Fruit fly (Drosophila melanogaster) whole organism, embryonic: ENCODE measurements around the gene CG34039.

Experiments
- CG10431 ChIP-seq: fragments of 200-800 bp; sonication (Bioruptor generic); optimal IDR thresholded peaks from 3 replicates; lab custom pipeline; 2018; ENCODE audit warnings: missing biosample characterization, mild to moderate bottlenecking, missing genetic modification characterization
- CG10543 ChIP-seq: fragments of 200-800 bp; sonication (Bioruptor generic); optimal IDR thresholded peaks from 3 replicates; lab custom pipeline; 2017; ENCODE audit warnings: missing biosample characterization, mild to moderate bottlenecking, missing genetic modification characterization, moderate library complexity
- CG11696 ChIP-seq: fragments of 200-800 bp; sonication (Bioruptor generic); IDR thresholded peaks from 2 replicates; pipeline ENCODE4 v1.3.6; 2022; ENCODE audit warnings: missing biosample characterization, missing genetic modification characterization
- CG12104 ChIP-seq: fragments of 200-800 bp; sonication (Bioruptor generic); optimal IDR thresholded peaks from 3 replicates; lab custom pipeline; 2016; ENCODE audit warnings: missing biosample characterization, missing genetic modification characterization
- CG13287 ChIP-seq: fragments of 200-800 bp; sonication (Bioruptor generic); IDR thresholded peaks from 2 replicates; pipeline ENCODE4 v1.3.6; 2022; ENCODE audit warnings: missing biosample characterization, missing genetic modification characterization; ENCODE audit not compliant: partially characterized antibody
- CG14050 ChIP-seq: fragments of 200-800 bp; sonication (Bioruptor generic); IDR thresholded peaks from 3 replicates; pipeline ENCODE4 v1.3.6; 2022; ENCODE audit warnings: missing biosample characterization, missing genetic modification characterization
- CG15514 ChIP-seq: fragments of 200-800 bp; sonication (Bioruptor generic); optimal IDR thresholded peaks from 3 replicates; lab custom pipeline; 2017; ENCODE audit warnings: missing biosample characterization, missing genetic modification characterization, mild to moderate bottlenecking, moderate library complexity, missing genetic modification reagents
- CG16863 ChIP-seq: fragments of 200-800 bp; sonication (Bioruptor generic); optimal IDR thresholded peaks from 3 replicates; lab custom pipeline; 2016; ENCODE audit warnings: missing biosample characterization, missing genetic modification characterization
- CG30020 ChIP-seq: fragments of 200-800 bp; optimal IDR thresholded peaks from 2 replicates; lab custom pipeline; 2019; ENCODE audit warnings: missing biosample characterization, mild to moderate bottlenecking, missing genetic modification characterization, moderate library complexity
- CG30431 ChIP-seq: fragments of 200-800 bp; sonication (Bioruptor generic); optimal IDR thresholded peaks from 2 replicates; lab custom pipeline; 2017; ENCODE audit warnings: missing biosample characterization, missing genetic modification characterization
- CG3163 ChIP-seq: fragments of 200-800 bp; sonication (Bioruptor generic); optimal IDR thresholded peaks from 3 replicates; lab custom pipeline; 2016; ENCODE audit warnings: missing biosample characterization, missing genetic modification characterization
- CG4404 ChIP-seq: fragments of 200-800 bp; sonication (Bioruptor generic); IDR thresholded peaks from 2 replicates; pipeline ENCODE4 v1.3.6; 2022; ENCODE audit warnings: missing biosample characterization, missing genetic modification characterization
- CG5245 ChIP-seq: fragments of 200-800 bp; sonication (Bioruptor generic); optimal IDR thresholded peaks from 3 replicates; lab custom pipeline; 2016; ENCODE audit warnings: missing biosample characterization, missing genetic modification characterization
- CG6175 ChIP-seq: fragments of 200-800 bp; sonication (Bioruptor generic); IDR thresholded peaks from 3 replicates; pipeline ENCODE4 v1.3.6; 2022; ENCODE audit warnings: missing biosample characterization, missing genetic modification characterization
- CG6272 ChIP-seq: fragments of 200-800 bp; sonication (Bioruptor generic); IDR thresholded peaks from 2 replicates; pipeline ENCODE4 v1.3.6; 2022; ENCODE audit warnings: missing biosample characterization, missing genetic modification characterization
- CG6854 ChIP-seq: fragments of 200-800 bp; sonication (Bioruptor generic); optimal IDR thresholded peaks from 3 replicates; lab custom pipeline; 2017; ENCODE audit warnings: missing biosample characterization, mild to moderate bottlenecking, missing genetic modification characterization
- CG7372 ChIP-seq: fragments of 200-800 bp; sonication (Bioruptor generic); IDR thresholded peaks from 2 replicates; pipeline ENCODE4 v1.3.6; 2022; ENCODE audit warnings: missing biosample characterization, missing genetic modification characterization
- CG8290 ChIP-seq, 3 experiments: fragments of 200-800 bp; sonication (Bioruptor generic); optimal IDR thresholded peaks; 2 replicates each; lab custom pipeline; 2016 to 2019; ENCODE audit warnings: missing biosample characterization in 3 of 3, missing genetic modification characterization in 3 of 3, mild to moderate bottlenecking in 2 of 3, moderate library complexity in 1 of 3
- CG8924 ChIP-seq: fragments of 200-800 bp; optimal IDR thresholded peaks from 3 replicates; lab custom pipeline; 2019; ENCODE audit warnings: missing biosample characterization, mild to moderate bottlenecking, missing genetic modification characterization, moderate library complexity
- E2f2 ChIP-seq: fragments of 200-800 bp; sonication (Bioruptor generic); IDR thresholded peaks from 2 replicates; pipeline ENCODE4 v1.3.6; 2022; ENCODE audit warnings: missing biosample characterization, missing genetic modification characterization
- Ets97D ChIP-seq: fragments of 200-800 bp; sonication (Bioruptor generic); optimal IDR thresholded peaks from 3 replicates; lab custom pipeline; 2016; ENCODE audit warnings: missing biosample characterization, missing genetic modification characterization
- Gsc ChIP-seq: fragments of 200-800 bp; sonication (Bioruptor generic); IDR thresholded peaks from 2 replicates; pipeline ENCODE4 v1.3.6; 2022; ENCODE audit warnings: missing biosample characterization, missing genetic modification characterization
- H15 ChIP-seq: fragments of 200-800 bp; sonication (Bioruptor generic); IDR thresholded peaks from 3 replicates; pipeline ENCODE4 v1.3.6; 2022; ENCODE audit warnings: missing biosample characterization, missing genetic modification characterization
- Hmr ChIP-seq: fragments of 200-800 bp; sonication (Bioruptor generic); optimal IDR thresholded peaks from 3 replicates; lab custom pipeline; 2017; ENCODE audit warnings: mild to moderate bottlenecking, missing biosample characterization, missing genetic modification reagents, missing genetic modification characterization
- Kr ChIP-seq: fragments of 200-800 bp; sonication (Bioruptor generic); optimal IDR thresholded peaks from 2 replicates; lab custom pipeline; 2017; ENCODE audit warnings: missing biosample characterization, mild to moderate bottlenecking, missing genetic modification characterization
- Lhr ChIP-seq: fragments of 200-800 bp; sonication (Bioruptor generic); optimal IDR thresholded peaks from 3 replicates; lab custom pipeline; 2017; ENCODE audit warnings: mild to moderate bottlenecking, missing biosample characterization, missing genetic modification reagents, missing genetic modification characterization
- Lim3 ChIP-seq: fragments of 200-800 bp; sonication (Bioruptor generic); IDR thresholded peaks from 2 replicates; pipeline ENCODE4 v1.3.6; 2022; ENCODE audit warnings: missing biosample characterization, missing genetic modification characterization
- MESR4 ChIP-seq: fragments of 200-800 bp; sonication (Bioruptor generic); optimal IDR thresholded peaks from 2 replicates; lab custom pipeline; 2018; ENCODE audit warnings: missing biosample characterization, mild to moderate bottlenecking, missing genetic modification characterization, moderate library complexity
- Mes4 ChIP-seq: fragments of 200-800 bp; sonication (Bioruptor generic); optimal IDR thresholded peaks from 2 replicates; lab custom pipeline; 2016; ENCODE audit warnings: missing biosample characterization, missing genetic modification characterization
- Mrtf ChIP-seq: fragments of 200-800 bp; sonication (Bioruptor generic); IDR thresholded peaks from 3 replicates; pipeline ENCODE4 v1.3.6; 2022; ENCODE audit warnings: missing biosample characterization, missing genetic modification characterization
- Rfx ChIP-seq: fragments of 200-800 bp; sonication (Bioruptor generic); IDR thresholded peaks from 2 replicates; pipeline ENCODE4 v1.3.6; 2022; ENCODE audit warnings: missing biosample characterization, missing genetic modification characterization
- Sox100B ChIP-seq: fragments of 200-800 bp; sonication (Bioruptor generic); optimal IDR thresholded peaks from 3 replicates; lab custom pipeline; 2018; ENCODE audit warnings: missing biosample characterization, mild to moderate bottlenecking, missing genetic modification characterization
- bbx ChIP-seq: fragments of 200-800 bp; sonication (Bioruptor generic); IDR thresholded peaks from 2 replicates; pipeline ENCODE4 v1.3.6; 2022; ENCODE audit warnings: missing biosample characterization, missing genetic modification characterization; ENCODE audit not compliant: partially characterized antibody
- cato ChIP-seq: fragments of 200-800 bp; sonication (Bioruptor generic); optimal IDR thresholded peaks from 2 replicates; lab custom pipeline; 2016; ENCODE audit warnings: missing biosample characterization, missing genetic modification characterization, borderline replicate concordance
- dmrt11E ChIP-seq: fragments of 200-800 bp; sonication (Bioruptor generic); optimal IDR thresholded peaks from 3 replicates; lab custom pipeline; 2018; ENCODE audit warnings: missing biosample characterization, mild to moderate bottlenecking, missing genetic modification characterization, moderate library complexity
- esg ChIP-seq: fragments of 200-800 bp; sonication (Bioruptor generic); conservative IDR thresholded peaks from 2 replicates; pipeline ENCODE4 v1.3.6; 2022; ENCODE audit warnings: missing biosample characterization, missing genetic modification characterization
- fd96Cb ChIP-seq: fragments of 200-800 bp; sonication (Bioruptor generic); optimal IDR thresholded peaks from 2 replicates; lab custom pipeline; 2018; ENCODE audit warnings: missing biosample characterization, mild to moderate bottlenecking, missing genetic modification characterization, moderate library complexity
- gsb-n ChIP-seq: fragments of 200-800 bp; sonication (Bioruptor generic); optimal IDR thresholded peaks from 3 replicates; lab custom pipeline; 2018; ENCODE audit warnings: missing biosample characterization, mild to moderate bottlenecking, missing genetic modification characterization
- klu ChIP-seq: fragments of 200-800 bp; sonication (Bioruptor generic); IDR thresholded peaks from 2 replicates; pipeline ENCODE4 v1.3.6; 2022; ENCODE audit warnings: missing biosample characterization, missing genetic modification characterization
- maf-S ChIP-seq: fragments of 200-800 bp; sonication (Bioruptor generic); optimal IDR thresholded peaks from 2 replicates; lab custom pipeline; 2016; ENCODE audit warnings: missing biosample characterization, missing genetic modification characterization
- onecut ChIP-seq: fragments of 200-800 bp; sonication (Bioruptor generic); IDR thresholded peaks from 2 replicates; pipeline ENCODE4 v1.3.6; 2022; ENCODE audit warnings: missing biosample characterization, missing genetic modification characterization
- pan ChIP-seq, 4 experiments: fragments of >200 bp in 3 of 4; fragments of 200-800 bp in 1 of 4; sonication (Bioruptor generic) in 1 of 4; optimal IDR thresholded peaks in 3 of 4; IDR thresholded peaks in 1 of 4; 2 replicates each; pipeline versions ENCODE4 v1.3.6 to Lab custom; 2017 to 2022; ENCODE audit warnings: missing biosample characterization in 2 of 4, missing genetic modification characterization in 2 of 4, mixed read lengths in 1 of 4
- pb ChIP-seq: fragments of 200-800 bp; sonication (Bioruptor generic); optimal IDR thresholded peaks from 3 replicates; lab custom pipeline; 2016; ENCODE audit warnings: missing biosample characterization, missing genetic modification characterization
- peb ChIP-seq: fragments of 200-800 bp; sonication (Bioruptor generic); IDR thresholded peaks from 2 replicates; pipeline ENCODE4 v1.3.6; 2022; ENCODE audit warnings: missing biosample characterization, missing genetic modification characterization
- schlank ChIP-seq: fragments of 200-800 bp; sonication (Bioruptor generic); optimal IDR thresholded peaks from 2 replicates; lab custom pipeline; 2018; ENCODE audit warnings: missing biosample characterization, mild to moderate bottlenecking, missing genetic modification characterization
- scrt ChIP-seq: fragments of 200-800 bp; sonication (Bioruptor generic); optimal IDR thresholded peaks from 2 replicates; lab custom pipeline; 2018; ENCODE audit warnings: missing biosample characterization, mild to moderate bottlenecking, missing genetic modification characterization, moderate library complexity
- sd ChIP-seq: fragments of 200-800 bp; sonication (Bioruptor generic); optimal IDR thresholded peaks from 3 replicates; lab custom pipeline; 2018; ENCODE audit warnings: missing biosample characterization, mild to moderate bottlenecking, missing genetic modification characterization, moderate library complexity
- sens ChIP-seq: fragments of 200-800 bp; sonication (Bioruptor generic); peaks from one replicate; lab custom pipeline; 2016; ENCODE audit warnings: missing biosample characterization, missing genetic modification characterization
- slou ChIP-seq: fragments of 200-800 bp; sonication (Bioruptor generic); optimal IDR thresholded peaks from 3 replicates; lab custom pipeline; 2016; ENCODE audit warnings: missing biosample characterization, missing genetic modification characterization
- vnd ChIP-seq: fragments of 200-800 bp; sonication (Bioruptor generic); IDR thresholded peaks from 3 replicates; pipeline ENCODE4 v1.3.6; 2022; ENCODE audit warnings: missing biosample characterization, missing genetic modification characterization; ENCODE audit not compliant: partially characterized antibody
- yki ChIP-seq: fragments of >200 bp; optimal IDR thresholded peaks from 3 replicates; lab custom pipeline; 2018

The CG34039 gene

DNA sequence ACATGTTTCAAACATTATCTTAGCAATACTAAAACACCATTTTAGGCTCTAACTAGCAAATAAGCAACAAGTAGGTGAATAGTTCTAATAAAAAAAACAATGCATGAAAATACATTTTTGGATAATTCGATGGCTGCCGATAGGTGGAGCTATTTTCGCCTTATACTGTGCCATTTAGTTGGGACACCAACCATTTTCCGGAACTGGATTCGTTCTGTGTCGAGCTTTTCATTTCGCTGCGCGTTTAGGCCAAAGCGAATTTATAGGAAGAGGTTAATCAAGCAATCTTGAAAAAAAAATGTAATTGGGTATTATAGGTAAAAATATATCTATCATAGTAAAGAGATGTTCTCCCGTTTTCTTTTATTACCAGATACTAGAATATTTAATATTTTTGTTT, 2.9 kb downstream of the CG34039 start (continued):
- TF ChIP-seq schlank (tag; lab: Kevin White, UChicago), result no peak
- TF ChIP-seq CG10543 (GFP tag; lab: Kevin White, UChicago), result no peak
- TF ChIP-seq Kr (GFP tag; lab: Kevin White, UChicago), result peak; percentile 72
- TF ChIP-seq CG7372 (GFP tag; lab: Robert Waterston, UW), result no peak
- peak; percentile 92 for TF ChIP-seq scrt (GFP tag; lab: Kevin White, UChicago)
- TF ChIP-seq CG12104, result no peak
- TF ChIP-seq pan (optimal IDR thresholded peaks at IDR 0.05; lab: Kevin White, UChicago), result no peak
- no peak for TF ChIP-seq pan (GFP tag; optimal IDR thresholded peaks at IDR 0.05 in 1 of 2, IDR thresholded peaks at IDR 0.05 in 1 of 2)
- TF ChIP-seq Hmr (GFP tag; lab: Kevin White, UChicago), result no peak
- TF ChIP-seq Rfx (GFP tag; lab: Robert Waterston, UW), result peak; percentile 51; the same call in 1 of the 2 replicates
- no peak for TF ChIP-seq CG11696 (GFP tag; lab: Robert Waterston, UW)
- TF ChIP-seq CG8290 (GFP tag; optimal IDR thresholded peaks at IDR 0.05; lab: Kevin White, UChicago), result peak; percentile 22
- TF ChIP-seq CG8290 (tag; optimal IDR thresholded peaks at IDR 0.05; lab: Kevin White, UChicago), result peak in 1 of 2 experiments; percentile 53
- TF ChIP-seq CG15514 (GFP tag; lab: Kevin White, UChicago), result peak; percentile 97
- 0 out of 2 replicates have a peak, but pooled peaks have one; percentile 25 for TF ChIP-seq E2f2 (GFP tag; lab: Robert Waterston, UW)
- no peak for TF ChIP-seq CG30431
- no peak for TF ChIP-seq yki (lab: Kevin White, UChicago)
- TF ChIP-seq CG5245, result no peak
- no peak for TF ChIP-seq maf-S
- no peak for TF ChIP-seq klu (GFP tag; lab: Robert Waterston, UW)
- no peak for TF ChIP-seq CG8924 (tag; lab: Kevin White, UChicago)
- no peak for TF ChIP-seq Mrtf
- no peak for TF ChIP-seq Sox100B (GFP tag; lab: Kevin White, UChicago)
- no peak for TF ChIP-seq CG6272 (GFP tag; lab: Robert Waterston, UW)
- TF ChIP-seq CG6175 (GFP tag; lab: Robert Waterston, UW), result no peak
- no peak for TF ChIP-seq MESR4 (GFP tag; lab: Kevin White, UChicago)
- peak; percentile 51 for TF ChIP-seq sens (GFP tag; lab: Kevin White, UChicago)
- TF ChIP-seq CG13287 (GFP tag; lab: Robert Waterston, UW), result peak; percentile 10; the same call in 1 of the 2 replicates
- no peak for TF ChIP-seq CG16863
- no peak for TF ChIP-seq Mes4 (GFP tag; lab: Kevin White, UChicago)
- TF ChIP-seq vnd, result no peak
- peak; percentile 15 for TF ChIP-seq Lhr (GFP tag; lab: Kevin White, UChicago)
- no peak for TF ChIP-seq Ets97D (GFP tag; lab: Kevin White, UChicago)
- TF ChIP-seq fd96Cb (tag; lab: Kevin White, UChicago), result no peak
- no peak for TF ChIP-seq H15 (GFP tag; lab: Robert Waterston, UW)
- no peak for TF ChIP-seq peb (GFP tag; lab: Robert Waterston, UW)
- TF ChIP-seq gsb-n (tag; lab: Kevin White, UChicago), result peak; percentile 33
- no peak for TF ChIP-seq onecut (GFP tag; lab: Robert Waterston, UW)
- no peak for TF ChIP-seq slou (GFP tag; lab: Kevin White, UChicago)
- peak; percentile 40 for TF ChIP-seq sd (tag; lab: Kevin White, UChicago)
- TF ChIP-seq bbx (GFP tag; lab: Robert Waterston, UW), result no peak
- TF ChIP-seq CG4404 (GFP tag; lab: Robert Waterston, UW), result no peak
- TF ChIP-seq CG30020 (tag; lab: Kevin White, UChicago), result no peak
- TF ChIP-seq CG10431 (GFP tag; lab: Kevin White, UChicago), result no peak
- TF ChIP-seq cato, result no peak
- TF ChIP-seq Gsc, result no peak
- no peak for TF ChIP-seq esg (GFP tag; lab: Robert Waterston, UW)
- no peak for TF ChIP-seq CG3163 (GFP tag; lab: Kevin White, UChicago)
- TF ChIP-seq dmrt11E, result no peak
- TF ChIP-seq Lim3 (GFP tag; lab: Robert Waterston, UW), result no peak
- TF ChIP-seq CG14050 (GFP tag; lab: Robert Waterston, UW), result no peak
- no peak for TF ChIP-seq CG6854 (GFP tag; lab: Kevin White, UChicago)
- no peak for TF ChIP-seq pb (GFP tag; lab: Kevin White, UChicago)
